Worm (Caenorhabditis elegans): ENCODE results near the gene F42A9.9.

ce11 chrIV:8658122-8658521 is 19.5 kb upstream of the F42A9.9 start, which contains the start of gene C49C8.6:
- no peak for TF ChIP-seq tbx-37 (GFP tag; conservative IDR thresholded peaks at IDR 0.05)
- no peak for TF ChIP-seq flt-1 (GFP tag; IDR thresholded peaks at IDR 0.05)
- no peak for TF ChIP-seq ama-1 (optimal IDR thresholded peaks at IDR 0.05)
